Fruit fly (Drosophila melanogaster) whole organism, adult: ENCODE data around the gene lsn.

Source experiments
- CG11617 ChIP-seq: fragments of 200-800 bp; sonication (Bioruptor generic); optimal IDR thresholded peaks from 2 replicates; lab custom pipeline; 2017; ENCODE audit warnings: mild to moderate bottlenecking, missing biosample characterization, missing genetic modification reagents, missing genetic modification characterization
- CG12768 ChIP-seq: fragments of 200-800 bp; sonication (Bioruptor generic); optimal IDR thresholded peaks from 2 replicates; lab custom pipeline; 2017; ENCODE audit warnings: missing biosample characterization, missing genetic modification characterization, mild to moderate bottlenecking, moderate library complexity, missing genetic modification reagents
- CG14711 ChIP-seq: fragments of 200-800 bp; sonication (Bioruptor generic); optimal IDR thresholded peaks from 2 replicates; lab custom pipeline; 2018; ENCODE audit warnings: missing biosample characterization, mild to moderate bottlenecking, missing genetic modification characterization, moderate library complexity
- CG1620 ChIP-seq: fragments of 200-800 bp; sonication (Bioruptor generic); optimal IDR thresholded peaks from 2 replicates; lab custom pipeline; 2016; ENCODE audit warnings: missing biosample characterization, missing genetic modification characterization
- CG33017 ChIP-seq: fragments of 200-800 bp; sonication (Bioruptor generic); optimal IDR thresholded peaks from 2 replicates; lab custom pipeline; 2018; ENCODE audit warnings: missing biosample characterization, mild to moderate bottlenecking, missing genetic modification characterization, moderate library complexity
- CG5204 ChIP-seq: fragments of 200-800 bp; sonication (Bioruptor generic); optimal IDR thresholded peaks from 2 replicates; lab custom pipeline; 2016; ENCODE audit warnings: missing biosample characterization, missing genetic modification characterization
- CG7045 ChIP-seq: fragments of 200-800 bp; sonication (Bioruptor generic); optimal IDR thresholded peaks from 2 replicates; lab custom pipeline; 2017; ENCODE audit warnings: missing biosample characterization, mild to moderate bottlenecking, missing genetic modification characterization
- CG7101 ChIP-seq: fragments of 200-800 bp; sonication (Bioruptor generic); optimal IDR thresholded peaks from 2 replicates; lab custom pipeline; 2018; ENCODE audit warnings: missing biosample characterization, mild to moderate bottlenecking, missing genetic modification characterization, moderate library complexity
- Clk ChIP-seq: fragments of 200-800 bp; sonication (Bioruptor generic); optimal IDR thresholded peaks from 2 replicates; lab custom pipeline; 2017; ENCODE audit warnings: missing biosample characterization, missing genetic modification characterization
- Crg-1 ChIP-seq: fragments of 200-800 bp; sonication (Bioruptor generic); optimal IDR thresholded peaks from 2 replicates; lab custom pipeline; 2016; ENCODE audit warnings: missing biosample characterization, missing genetic modification characterization
- Hr96 ChIP-seq: fragments of 200-800 bp; sonication (Bioruptor generic); optimal IDR thresholded peaks from 2 replicates; lab custom pipeline; 2016; ENCODE audit warnings: missing biosample characterization, missing genetic modification characterization
- Mnt ChIP-seq: fragments of 200-800 bp; sonication (Bioruptor generic); optimal IDR thresholded peaks from 2 replicates; lab custom pipeline; 2016; ENCODE audit warnings: missing biosample characterization, mild to moderate bottlenecking, missing genetic modification characterization
- bab1 ChIP-seq: fragments of 200-800 bp; sonication (Bioruptor generic); optimal IDR thresholded peaks from 3 replicates; lab custom pipeline; 2019; ENCODE audit warnings: missing biosample characterization, mild to moderate bottlenecking, missing genetic modification characterization, moderate library complexity
- cic ChIP-seq: fragments of 200-800 bp; sonication (Bioruptor generic); optimal IDR thresholded peaks from 2 replicates; lab custom pipeline; 2017; ENCODE audit warnings: missing biosample characterization, mild to moderate bottlenecking, missing genetic modification characterization, moderate library complexity
- cnc ChIP-seq, 2 experiments: fragments of >200 bp; optimal IDR thresholded peaks; 2 replicates each; lab custom pipeline; 2017
- kay ChIP-seq: fragments of 200-800 bp; sonication (Bioruptor generic); peaks from one replicate; lab custom pipeline; 2016; ENCODE audit warnings: missing biosample characterization, missing genetic modification characterization, borderline replicate concordance
- ovo ChIP-seq: fragments of 200-800 bp; sonication (Bioruptor generic); optimal IDR thresholded peaks from 2 replicates; lab custom pipeline; 2016; ENCODE audit warnings: missing biosample characterization, missing genetic modification characterization
- pad ChIP-seq: fragments of 200-800 bp; sonication (Bioruptor generic); optimal IDR thresholded peaks from 3 replicates; lab custom pipeline; 2017; ENCODE audit warnings: missing biosample characterization, missing genetic modification characterization, mild to moderate bottlenecking, moderate library complexity, missing genetic modification reagents
- tj ChIP-seq: fragments of 200-800 bp; sonication (Bioruptor generic); optimal IDR thresholded peaks from 3 replicates; lab custom pipeline; 2017; ENCODE audit warnings: missing biosample characterization, mild to moderate bottlenecking, missing genetic modification characterization, moderate library complexity
- toe ChIP-seq: fragments of 200-800 bp; sonication (Bioruptor generic); optimal IDR thresholded peaks from 2 replicates; lab custom pipeline; 2016; ENCODE audit warnings: missing biosample characterization, missing genetic modification characterization

Gene lsn

DNA sequence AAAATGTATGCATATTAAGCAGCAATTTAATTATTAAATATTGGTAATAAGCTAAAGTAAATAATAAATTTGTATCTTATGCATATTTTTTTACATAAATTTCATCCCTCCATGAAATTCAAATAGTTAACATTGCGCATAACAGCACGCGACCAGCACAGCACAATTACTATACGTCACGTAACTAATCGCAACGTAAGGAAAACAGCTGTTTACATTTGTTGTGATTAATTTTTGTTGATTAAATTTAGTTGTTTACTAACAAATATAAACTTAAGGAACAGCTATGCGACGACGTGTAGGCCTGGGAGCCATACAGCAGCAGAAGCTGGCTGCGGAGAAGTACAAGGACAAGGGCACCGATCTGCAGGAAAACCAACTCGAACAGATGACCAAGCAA lies at the start of gene lsn:
lsn (plus strand) TSS at position 177 of the 400 bp plus-strand sequence.
- peak; percentile 15 for TF ChIP-seq bab1
- TF ChIP-seq ovo: peak; percentile 42
- TF ChIP-seq kay (GFP tag; lab: Kevin White, UChicago): peak; percentile 12
- no peak for TF ChIP-seq CG5204 (GFP tag; lab: Kevin White, UChicago)

dm6 chr3R:21821684-21822561 lies 43.0 kb upstream of the lsn start:
- TF ChIP-seq Mnt (GFP tag; lab: Kevin White, UChicago) (no peak), Hr96 (GFP tag; lab: Kevin White, UChicago) (no peak), bab1 (peak; percentile 42), tj (GFP tag; lab: Kevin White, UChicago) (no peak), CG1620 (GFP tag; lab: Kevin White, UChicago) (no peak), pad (GFP tag; lab: Kevin White, UChicago) (no peak)

dm6 chr3R:21822562-21822933 lies 42.4 kb upstream of the lsn start, which contains the start of gene CASK:
Gene CASK, minus strand, starts transcription at chr3R:21822674.
- TF ChIP-seq cic (no peak), kay (GFP tag; lab: Kevin White, UChicago) (no peak), CG33017 (tag; lab: Kevin White, UChicago) (no peak), bab1 (peak; percentile 4)

DNA sequence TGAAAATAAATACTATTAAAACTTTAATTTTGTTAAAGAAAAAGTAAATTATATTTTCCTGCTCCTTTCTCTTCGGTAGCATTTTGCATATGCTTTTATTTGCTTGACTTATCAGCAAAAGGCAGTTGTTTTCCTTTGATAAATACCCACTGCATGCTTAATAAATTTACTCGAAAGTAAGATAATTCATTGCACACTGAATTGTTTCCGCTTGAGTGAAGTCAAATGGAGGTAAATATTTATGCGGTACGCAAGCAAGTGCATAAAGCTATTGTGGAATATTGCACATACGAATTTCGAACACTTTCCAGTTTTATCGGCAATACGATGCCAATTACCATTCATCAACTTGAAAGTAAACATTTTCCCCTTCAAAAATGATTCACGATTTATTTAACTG lies 41.9 kb upstream of the lsn start:
- peak; percentile 85 for TF ChIP-seq kay (GFP tag; lab: Kevin White, UChicago)
- peak; percentile 67 for TF ChIP-seq CG7045 (GFP tag; lab: Kevin White, UChicago)
- peak; percentile 6 for TF ChIP-seq CG33017 (tag; lab: Kevin White, UChicago)
- TF ChIP-seq CG11617 (GFP tag; lab: Kevin White, UChicago): no peak
- no peak for TF ChIP-seq Crg-1 (GFP tag; lab: Kevin White, UChicago)
- no peak for TF ChIP-seq pad (GFP tag; lab: Kevin White, UChicago)
- peak; percentile 41 for TF ChIP-seq cic
- no peak for TF ChIP-seq CG5204 (GFP tag; lab: Kevin White, UChicago)
- TF ChIP-seq CG12768 (GFP tag; lab: Kevin White, UChicago): peak; percentile 22
- no peak for TF ChIP-seq cnc (optimal IDR thresholded peaks at IDR 0.05; lab: Kevin White, UChicago)

DNA sequence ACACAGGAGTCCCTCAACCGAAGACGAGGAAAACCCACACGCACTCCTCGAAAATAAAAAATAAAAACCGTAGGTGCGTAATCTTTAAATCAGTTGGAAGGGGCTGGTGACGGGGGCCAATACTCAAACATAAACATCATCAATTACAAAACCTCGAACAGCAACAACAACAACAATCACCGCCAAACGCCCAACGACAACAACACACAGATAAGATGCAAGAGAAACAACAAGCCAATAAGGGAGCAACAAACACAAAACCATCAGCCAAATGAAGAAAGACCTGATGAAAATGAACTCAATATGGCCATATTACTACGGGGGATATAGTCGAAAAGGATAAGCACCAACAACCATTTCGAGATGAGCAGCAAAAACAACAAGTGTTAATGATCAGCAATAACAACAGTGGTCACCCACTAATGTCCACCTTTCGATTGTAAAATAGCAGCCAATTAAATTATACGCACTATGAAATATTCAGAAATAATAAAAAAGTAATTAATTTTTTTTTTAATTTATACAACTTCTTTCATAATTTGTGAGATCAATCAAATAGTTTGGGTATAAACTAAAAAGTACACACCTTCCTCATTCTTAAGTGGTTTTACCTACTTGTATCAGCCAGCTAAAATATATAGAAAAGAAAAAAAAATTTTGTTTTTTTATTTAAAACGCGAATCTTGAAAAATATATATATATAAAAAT lies 41.1 kb upstream of the lsn start:
- no peak for TF ChIP-seq Crg-1 (GFP tag; lab: Kevin White, UChicago)
- TF ChIP-seq CG14711 (tag; lab: Kevin White, UChicago): peak; percentile 30
- no peak for TF ChIP-seq Clk (GFP tag; lab: Kevin White, UChicago)
- TF ChIP-seq CG33017 (tag; lab: Kevin White, UChicago): no peak
- no peak for TF ChIP-seq CG7101 (tag; lab: Kevin White, UChicago)
- no peak for TF ChIP-seq CG1620 (GFP tag; lab: Kevin White, UChicago)
- no peak for TF ChIP-seq cnc (optimal IDR thresholded peaks at IDR 0.05; lab: Kevin White, UChicago)
- TF ChIP-seq ovo: no peak
- TF ChIP-seq toe (GFP tag; lab: Kevin White, UChicago): no peak

DNA sequence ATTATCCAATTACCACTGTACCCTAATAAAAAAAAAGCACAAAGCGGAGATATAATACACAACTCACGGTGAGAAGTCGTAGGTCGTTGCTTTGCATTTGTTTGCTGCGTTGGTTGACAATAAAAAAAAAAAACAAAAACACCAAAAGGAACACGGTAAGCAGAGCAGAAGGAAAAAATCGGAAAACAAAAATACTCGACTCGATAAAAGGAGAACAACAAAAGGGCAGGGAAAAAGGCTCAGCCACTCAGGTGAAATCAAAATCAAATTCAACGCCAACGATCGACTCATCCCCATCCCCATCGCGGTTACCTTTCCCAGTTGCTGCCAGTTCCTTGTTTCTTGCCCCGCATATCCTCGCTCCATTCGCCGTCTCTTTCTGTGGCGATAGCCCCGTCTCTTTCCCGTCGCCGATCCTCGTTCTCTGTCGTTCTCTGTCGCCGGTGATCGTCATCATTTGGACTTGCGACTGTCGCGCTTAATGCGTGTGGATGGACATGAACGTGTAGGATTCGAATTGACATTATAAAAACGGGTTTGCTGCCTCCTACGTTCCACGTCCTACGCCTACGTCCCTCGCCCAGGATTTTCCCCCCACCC lies 40.5 kb upstream of the lsn start:
- TF ChIP-seq CG5204 (GFP tag; lab: Kevin White, UChicago): no peak
- TF ChIP-seq Hr96 (GFP tag; lab: Kevin White, UChicago): no peak
- TF ChIP-seq ovo: no peak
- TF ChIP-seq CG14711 (tag; lab: Kevin White, UChicago): no peak
- no peak for TF ChIP-seq toe (GFP tag; lab: Kevin White, UChicago)
- TF ChIP-seq pad (GFP tag; lab: Kevin White, UChicago): no peak
- no peak for TF ChIP-seq Clk (GFP tag; lab: Kevin White, UChicago)
- TF ChIP-seq CG1620 (GFP tag; lab: Kevin White, UChicago): no peak
- TF ChIP-seq cic: no peak
- TF ChIP-seq tj (GFP tag; lab: Kevin White, UChicago): no peak
- no peak for TF ChIP-seq CG7101 (tag; lab: Kevin White, UChicago)
- TF ChIP-seq CG33017 (tag; lab: Kevin White, UChicago): no peak
- no peak for TF ChIP-seq CG12768 (GFP tag; lab: Kevin White, UChicago)
- TF ChIP-seq CG11617 (GFP tag; lab: Kevin White, UChicago): no peak
